Fruit fly (Drosophila melanogaster) whole organism, pupa: ENCODE results near the gene P58IPK.

Source experiments
- CG10348 ChIP-seq: fragments of 200-800 bp; sonication (Bioruptor generic); IDR thresholded peaks from 2 replicates; pipeline ENCODE4 v1.3.6; 2022; ENCODE audit warnings: missing biosample characterization, missing genetic modification characterization
- CG12605 ChIP-seq: fragments of 200-800 bp; sonication (Bioruptor generic); IDR thresholded peaks from 2 replicates; pipeline ENCODE4 v1.3.6; 2022; ENCODE audit warnings: missing biosample characterization, missing genetic modification characterization
- CG13204 ChIP-seq: fragments of 200-800 bp; sonication (Bioruptor generic); optimal IDR thresholded peaks from 2 replicates; lab custom pipeline; 2018; ENCODE audit warnings: missing biosample characterization, mild to moderate bottlenecking, missing genetic modification characterization, moderate library complexity
- CG14655 ChIP-seq: fragments of 200-800 bp; sonication (Bioruptor generic); optimal IDR thresholded peaks from 3 replicates; lab custom pipeline; 2017; ENCODE audit warnings: mild to moderate bottlenecking, missing biosample characterization, missing genetic modification reagents, missing genetic modification characterization
- CG4496 ChIP-seq: fragments of 200-800 bp; sonication (Bioruptor generic); IDR thresholded peaks from 3 replicates; pipeline ENCODE4 v1.3.6; 2022; ENCODE audit warnings: missing biosample characterization, missing genetic modification characterization
- CG8159 ChIP-seq: fragments of 200-800 bp; sonication (Bioruptor generic); optimal IDR thresholded peaks from 3 replicates; lab custom pipeline; 2018; ENCODE audit warnings: missing biosample characterization, mild to moderate bottlenecking, missing genetic modification characterization, moderate library complexity
- CG9948 ChIP-seq: fragments of 200-800 bp; sonication (Bioruptor generic); optimal IDR thresholded peaks from 2 replicates; lab custom pipeline; 2018; ENCODE audit warnings: missing biosample characterization, mild to moderate bottlenecking, missing genetic modification characterization, moderate library complexity
- D1 ChIP-seq: fragments of 200-800 bp; sonication (Bioruptor generic); optimal IDR thresholded peaks from 2 replicates; lab custom pipeline; 2018; ENCODE audit warnings: missing biosample characterization, mild to moderate bottlenecking, missing genetic modification characterization, moderate library complexity
- EcR ChIP-seq: fragments of 200-800 bp; sonication (Bioruptor generic); optimal IDR thresholded peaks from 3 replicates; lab custom pipeline; 2019; ENCODE audit warnings: missing biosample characterization, missing genetic modification characterization, mild to moderate bottlenecking, moderate library complexity, missing genetic modification reagents
- Pif1A ChIP-seq: fragments of 200-800 bp; sonication (Bioruptor generic); optimal IDR thresholded peaks from 3 replicates; lab custom pipeline; 2016; ENCODE audit warnings: missing biosample characterization, missing genetic modification characterization
- Snoo ChIP-seq: fragments of 200-800 bp; sonication (Bioruptor generic); optimal IDR thresholded peaks from 3 replicates; lab custom pipeline; 2017; ENCODE audit warnings: missing biosample characterization, mild to moderate bottlenecking, missing genetic modification characterization, inconsistent platforms
- gl ChIP-seq: fragments of 200-800 bp; sonication (Bioruptor generic); optimal IDR thresholded peaks from 2 replicates; lab custom pipeline; 2018; ENCODE audit warnings: missing biosample characterization, mild to moderate bottlenecking, missing genetic modification characterization

DNA sequence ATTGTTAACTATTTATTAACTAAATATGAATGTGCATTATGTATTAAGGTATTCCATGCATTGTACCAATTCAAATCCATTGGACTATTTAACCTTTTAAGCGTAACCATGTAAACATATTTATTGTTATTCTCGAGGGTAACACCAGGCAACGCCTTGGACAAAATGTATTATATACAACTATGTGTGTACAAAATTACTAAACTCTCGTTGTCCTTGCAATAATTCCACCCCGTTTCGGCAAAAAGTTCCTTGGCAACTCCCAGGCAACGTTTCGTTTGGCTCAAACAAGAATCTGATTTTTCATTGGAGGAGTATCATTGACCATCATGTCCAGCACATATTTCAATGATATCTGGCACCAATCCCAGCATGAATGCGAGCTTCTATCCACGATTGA, 20.8 kb upstream of the P58IPK start, which contains the start of gene CG16789:
- TF ChIP-seq CG8159 (tag; lab: Kevin White, UChicago): no peak
- no peak for TF ChIP-seq CG14655 (GFP tag; lab: Kevin White, UChicago)
- TF ChIP-seq CG10348 (GFP tag; lab: Robert Waterston, UW): no peak
- TF ChIP-seq D1 (tag; lab: Kevin White, UChicago): no peak
- TF ChIP-seq CG4496 (GFP tag; lab: Robert Waterston, UW): no peak
- TF ChIP-seq gl (tag; lab: Kevin White, UChicago): no peak
- TF ChIP-seq CG9948 (tag; lab: Kevin White, UChicago): no peak
- no peak for TF ChIP-seq Snoo (tag; lab: Kevin White, UChicago)
- no peak for TF ChIP-seq CG12605 (GFP tag; lab: Robert Waterston, UW)
- no peak for TF ChIP-seq CG13204 (GFP tag; lab: Kevin White, UChicago)
- no peak for TF ChIP-seq Pif1A (GFP tag; lab: Kevin White, UChicago)
- no peak for TF ChIP-seq EcR
